Worm (Caenorhabditis elegans) whole organism, mixed stage, embryonic: ENCODE measurements around the gene Y50E8A.6.

Experiments used
- M03D4.4 ChIP-seq: sonication (generic microtip); optimal IDR thresholded peaks from 2 replicates; lab custom pipeline; 2017; ENCODE audit warnings: mild to moderate bottlenecking, missing genetic modification characterization, missing compliant biosample characterization
- bed-3 ChIP-seq: fragments of 200-800 bp; sonication (Bioruptor generic); optimal IDR thresholded peaks from 3 replicates; lab custom pipeline; 2018; ENCODE audit warnings: mild to moderate bottlenecking, missing genetic modification characterization, moderate library complexity, missing compliant biosample characterization
- blmp-1 ChIP-seq: fragments of 150-350 bp; optimal IDR thresholded peaks from 2 replicates; lab custom pipeline; 2014; ENCODE audit warnings: missing biosample characterization, missing genetic modification characterization
- ceh-39 ChIP-seq: fragments of 150-350 bp; optimal IDR thresholded peaks from 2 replicates; lab custom pipeline; 2014; ENCODE audit warnings: missing biosample characterization, missing genetic modification characterization
- ceh-43 ChIP-seq: fragments of 200-800 bp; sonication (Bioruptor generic); optimal IDR thresholded peaks from 2 replicates; lab custom pipeline; 2018; ENCODE audit warnings: mild to moderate bottlenecking, missing genetic modification characterization, moderate library complexity, missing compliant biosample characterization
- ceh-83 ChIP-seq: fragments of 200-800 bp; sonication (Bioruptor generic); optimal IDR thresholded peaks from 2 replicates; lab custom pipeline; 2018; ENCODE audit warnings: mild to moderate bottlenecking, missing genetic modification characterization, missing compliant biosample characterization
- ces-1 ChIP-seq: fragments of 150-350 bp; optimal IDR thresholded peaks from 2 replicates; lab custom pipeline; 2014; ENCODE audit warnings: missing biosample characterization, missing genetic modification reagents, missing genetic modification characterization
- cnd-1 ChIP-seq: fragments of 200-800 bp; sonication (Bioruptor generic); optimal IDR thresholded peaks from 2 replicates; lab custom pipeline; 2018; ENCODE audit warnings: mild to moderate bottlenecking, missing genetic modification characterization, missing compliant biosample characterization
- drap-1 ChIP-seq: fragments of 200-800 bp; sonication (Bioruptor generic); optimal IDR thresholded peaks from 3 replicates; lab custom pipeline; 2018; ENCODE audit warnings: mild to moderate bottlenecking, missing genetic modification characterization, missing compliant biosample characterization
- elt-1 ChIP-seq: sonication (generic microtip); optimal IDR thresholded peaks from 2 replicates; lab custom pipeline; 2017; ENCODE audit warnings: missing genetic modification characterization, mild to moderate bottlenecking, missing compliant biosample characterization, antibody characterized with exemption, moderate library complexity, borderline replicate concordance; ENCODE audit not compliant: insufficient read depth
- elt-3 ChIP-seq: fragments of 150-350 bp; optimal IDR thresholded peaks from 2 replicates; lab custom pipeline; 2014; ENCODE audit warnings: missing biosample characterization, missing genetic modification characterization
- flh-1 ChIP-seq: fragments of 200-800 bp; sonication (Bioruptor generic); optimal IDR thresholded peaks from 2 replicates; lab custom pipeline; 2018; ENCODE audit warnings: mild to moderate bottlenecking, missing genetic modification characterization, moderate library complexity, missing compliant biosample characterization
- ham-2 ChIP-seq: fragments of 200-800 bp; sonication (Bioruptor generic); optimal IDR thresholded peaks from 2 replicates; lab custom pipeline; 2018; ENCODE audit warnings: mild to moderate bottlenecking, missing genetic modification characterization, missing compliant biosample characterization
- hlh-1 ChIP-seq: fragments of 150-350 bp; optimal IDR thresholded peaks from 2 replicates; lab custom pipeline; 2014; ENCODE audit warnings: missing biosample characterization, missing genetic modification reagents, missing genetic modification characterization
- lin-13 ChIP-seq: fragments of 150-350 bp; optimal IDR thresholded peaks from 2 replicates; lab custom pipeline; 2014; ENCODE audit warnings: missing biosample characterization, missing genetic modification characterization
- lin-32 ChIP-seq: fragments of 200-800 bp; sonication (Bioruptor generic); optimal IDR thresholded peaks from 2 replicates; lab custom pipeline; 2018; ENCODE audit warnings: mild to moderate bottlenecking, missing genetic modification characterization, missing compliant biosample characterization
- lsy-2 ChIP-seq: fragments of 150-350 bp; optimal IDR thresholded peaks from 2 replicates; lab custom pipeline; 2014; ENCODE audit warnings: missing biosample characterization, missing genetic modification characterization
- mab-5 ChIP-seq: fragments of 150-350 bp; optimal IDR thresholded peaks from 2 replicates; lab custom pipeline; 2014; ENCODE audit warnings: missing biosample characterization, missing genetic modification characterization
- mep-1 ChIP-seq: fragments of 150-350 bp; optimal IDR thresholded peaks from 2 replicates; lab custom pipeline; 2017; ENCODE audit warnings: missing biosample characterization, missing genetic modification reagents, missing genetic modification characterization, inconsistent platforms
- mls-2 ChIP-seq: sonication (generic microtip); optimal IDR thresholded peaks from 2 replicates; lab custom pipeline; 2016; ENCODE audit warnings: mild to moderate bottlenecking, missing genetic modification characterization, moderate library complexity, missing compliant biosample characterization
- nhr-12 ChIP-seq: fragments of 150-350 bp; optimal IDR thresholded peaks from 2 replicates; lab custom pipeline; 2014; ENCODE audit warnings: missing biosample characterization, missing genetic modification characterization
- nhr-2 ChIP-seq: fragments of 150-350 bp; optimal IDR thresholded peaks from 2 replicates; lab custom pipeline; 2014; ENCODE audit warnings: missing biosample characterization, missing genetic modification characterization
- nhr-237 ChIP-seq: fragments of 150-350 bp; optimal IDR thresholded peaks from 2 replicates; lab custom pipeline; 2014; ENCODE audit warnings: missing biosample characterization, missing genetic modification characterization
- nhr-28 ChIP-seq: fragments of 150-350 bp; optimal IDR thresholded peaks from 2 replicates; lab custom pipeline; 2014; ENCODE audit warnings: missing biosample characterization, missing genetic modification characterization
- nhr-76 ChIP-seq: sonication (generic microtip); optimal IDR thresholded peaks from 2 replicates; lab custom pipeline; 2017; ENCODE audit warnings: missing biosample characterization, missing genetic modification characterization
- pha-4 ChIP-seq: fragments of 150-350 bp; optimal IDR thresholded peaks from 2 replicates; lab custom pipeline; 2018; ENCODE audit warnings: missing biosample characterization, missing genetic modification reagents, missing genetic modification characterization
- sem-2 ChIP-seq: fragments of 200-800 bp; sonication (Bioruptor generic); optimal IDR thresholded peaks from 2 replicates; lab custom pipeline; 2018; ENCODE audit warnings: mild to moderate bottlenecking, missing genetic modification characterization, missing compliant biosample characterization
- snpc-4 ChIP-seq: fragments of 150-350 bp; optimal IDR thresholded peaks from 2 replicates; lab custom pipeline; 2014; ENCODE audit warnings: missing biosample characterization, missing genetic modification characterization
- sptf-1 ChIP-seq: sonication (generic microtip); optimal IDR thresholded peaks from 2 replicates; lab custom pipeline; 2017; ENCODE audit warnings: mild to moderate bottlenecking, missing genetic modification characterization, moderate library complexity, missing compliant biosample characterization
- tbx-8 ChIP-seq: fragments of 200-800 bp; sonication (Bioruptor generic); optimal IDR thresholded peaks from 2 replicates; lab custom pipeline; 2018; ENCODE audit warnings: mild to moderate bottlenecking, missing genetic modification characterization, moderate library complexity, missing compliant biosample characterization
- unc-120 ChIP-seq: sonication (generic microtip); optimal IDR thresholded peaks from 2 replicates; lab custom pipeline; 2017; ENCODE audit warnings: missing genetic modification characterization, missing compliant biosample characterization; ENCODE audit not compliant: poor library complexity, severe bottlenecking
- unc-39 ChIP-seq: fragments of 150-350 bp; optimal IDR thresholded peaks from 2 replicates; lab custom pipeline; 2014; ENCODE audit warnings: missing biosample characterization, missing genetic modification characterization
- unc-62 ChIP-seq: fragments of 150-350 bp; optimal IDR thresholded peaks from 2 replicates; lab custom pipeline; 2014; ENCODE audit warnings: missing biosample characterization, missing genetic modification reagents, missing genetic modification characterization
- zip-8 ChIP-seq: fragments of 150-350 bp; optimal IDR thresholded peaks from 2 replicates; lab custom pipeline; 2014; ENCODE audit warnings: missing biosample characterization, missing genetic modification characterization
- ztf-11 ChIP-seq: fragments of 150-350 bp; optimal IDR thresholded peaks from 2 replicates; lab custom pipeline; 2014; ENCODE audit warnings: missing biosample characterization, missing genetic modification characterization

Gene Y50E8A.6

DNA sequence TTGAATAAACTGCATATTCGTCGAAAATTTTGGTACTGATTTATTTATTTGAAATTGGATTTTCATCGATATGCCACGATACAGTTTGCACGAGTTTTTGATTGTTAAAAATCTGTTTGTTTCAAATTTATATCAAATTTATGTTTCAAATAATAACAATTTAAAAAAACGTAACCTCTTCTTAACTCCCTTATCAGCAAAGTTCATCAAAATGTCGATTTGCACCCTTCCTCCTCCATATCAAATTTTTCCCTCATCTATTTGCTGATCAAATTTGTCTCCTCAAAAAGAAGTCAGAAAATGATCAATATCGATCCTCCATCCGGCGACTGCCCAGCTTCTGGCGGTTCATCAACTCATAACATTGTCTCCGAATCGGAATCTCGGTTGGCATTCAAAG, 30.1 kb downstream of the Y50E8A.6 start, which contains the start of gene ssp-33:
TSS of gene ssp-33 (plus strand) at position 301 of the 400 bp plus-strand sequence.
- TF ChIP-seq ceh-39 (no peak), lsy-2 (no peak), hlh-1 (tag; lab: Kevin White, UChicago) (no peak), bed-3 (no peak), nhr-12 (tag; lab: Kevin White, UChicago) (no peak), nhr-28 (no peak), elt-1 (tag; lab: Kevin White, UChicago) (no peak), snpc-4 (tag; lab: Kevin White, UChicago) (no peak), ham-2 (GFP tag; lab: Kevin White, UChicago) (no peak), lin-13 (tag; lab: Kevin White, UChicago) (no peak), ceh-43 (GFP tag; lab: Kevin White, UChicago) (no peak), nhr-76 (tag; lab: Kevin White, UChicago) (no peak), blmp-1 (no peak)

DNA sequence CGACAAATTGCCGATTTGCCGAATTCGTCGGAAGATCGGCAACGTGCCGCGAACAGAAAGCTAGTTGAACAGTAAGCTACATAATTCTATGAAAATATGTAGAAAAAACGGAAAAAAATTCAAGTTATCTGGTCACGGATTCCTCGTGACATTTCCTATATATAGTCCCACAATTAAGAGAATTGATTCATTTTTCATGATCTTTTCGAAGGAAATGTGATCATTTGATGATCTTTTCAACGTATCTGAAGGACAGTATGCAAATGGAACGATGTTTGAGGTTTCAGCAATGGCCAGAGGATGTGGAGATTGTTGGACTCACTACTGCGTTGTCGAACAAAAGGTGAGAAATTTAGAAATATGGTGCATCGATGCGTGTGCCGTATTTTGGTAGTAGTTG, 33.2 kb downstream of the Y50E8A.6 start, which contains the start of gene R08A2.9:
TSS of gene R08A2.9 (plus strand) at position 301 of the 400 bp plus-strand sequence.
- TF ChIP-seq flh-1 = no peak

DNA sequence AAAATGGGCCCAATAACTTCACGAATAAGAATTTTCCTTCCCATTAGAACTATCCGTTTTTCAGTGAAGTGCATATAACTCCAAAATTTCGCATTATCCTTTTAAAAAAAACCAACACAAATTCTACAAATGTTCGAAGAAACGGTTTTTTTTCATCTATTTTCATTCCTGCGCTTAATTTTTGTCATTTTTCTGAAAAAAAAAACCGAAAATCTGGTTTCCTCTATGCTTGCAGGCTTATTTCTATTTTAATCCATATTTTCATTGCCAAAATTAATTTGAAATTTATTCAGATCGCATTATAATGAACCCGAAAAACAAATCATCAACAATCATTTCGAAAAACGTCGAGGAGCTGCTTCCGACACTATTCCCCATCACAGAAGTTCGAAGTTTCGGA, 42.5 kb downstream of the Y50E8A.6 start, which contains the start of gene set-5:
TSS of gene set-5 (plus strand) at position 301 of the 400 bp plus-strand sequence.
- no peak for TF ChIP-seq elt-1 (tag; lab: Kevin White, UChicago)
- no peak for TF ChIP-seq lsy-2
- TF ChIP-seq snpc-4 (tag; lab: Kevin White, UChicago) = no peak
- no peak for TF ChIP-seq sptf-1
- TF ChIP-seq ceh-83 (GFP tag; lab: Kevin White, UChicago) = no peak
- no peak for TF ChIP-seq nhr-2 (tag; lab: Kevin White, UChicago)
- TF ChIP-seq lin-32 (GFP tag; lab: Kevin White, UChicago) = no peak
- no peak for TF ChIP-seq flh-1
- no peak for TF ChIP-seq nhr-76 (tag; lab: Kevin White, UChicago)
- no peak for TF ChIP-seq hlh-1 (tag; lab: Kevin White, UChicago)
- no peak for TF ChIP-seq pha-4 (tag; lab: Kevin White, UChicago)
- no peak for TF ChIP-seq cnd-1 (tag; lab: Kevin White, UChicago)

DNA sequence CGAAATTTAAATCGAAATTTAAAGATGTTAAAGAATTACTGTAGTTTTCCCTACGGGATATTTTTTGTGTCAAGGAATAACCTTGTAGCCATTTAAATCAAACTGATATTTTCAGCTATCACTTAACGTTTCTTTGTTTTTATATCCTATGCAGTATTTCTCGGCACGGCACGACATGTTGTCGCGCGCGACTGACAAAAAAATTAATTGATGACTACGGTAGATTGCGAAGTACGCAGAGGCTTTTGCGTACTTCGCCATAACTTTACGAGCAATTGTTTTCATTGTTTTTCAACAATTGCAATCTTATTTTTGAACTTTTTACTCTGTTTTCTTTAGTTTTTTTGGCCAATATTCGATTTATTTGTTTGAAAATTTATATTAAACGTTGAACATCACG, 43.1 kb downstream of the Y50E8A.6 start:
- TF ChIP-seq M03D4.4 (tag; lab: Kevin White, UChicago) (no peak), flh-1 (no peak), lsy-2 (peak; percentile 17)

DNA sequence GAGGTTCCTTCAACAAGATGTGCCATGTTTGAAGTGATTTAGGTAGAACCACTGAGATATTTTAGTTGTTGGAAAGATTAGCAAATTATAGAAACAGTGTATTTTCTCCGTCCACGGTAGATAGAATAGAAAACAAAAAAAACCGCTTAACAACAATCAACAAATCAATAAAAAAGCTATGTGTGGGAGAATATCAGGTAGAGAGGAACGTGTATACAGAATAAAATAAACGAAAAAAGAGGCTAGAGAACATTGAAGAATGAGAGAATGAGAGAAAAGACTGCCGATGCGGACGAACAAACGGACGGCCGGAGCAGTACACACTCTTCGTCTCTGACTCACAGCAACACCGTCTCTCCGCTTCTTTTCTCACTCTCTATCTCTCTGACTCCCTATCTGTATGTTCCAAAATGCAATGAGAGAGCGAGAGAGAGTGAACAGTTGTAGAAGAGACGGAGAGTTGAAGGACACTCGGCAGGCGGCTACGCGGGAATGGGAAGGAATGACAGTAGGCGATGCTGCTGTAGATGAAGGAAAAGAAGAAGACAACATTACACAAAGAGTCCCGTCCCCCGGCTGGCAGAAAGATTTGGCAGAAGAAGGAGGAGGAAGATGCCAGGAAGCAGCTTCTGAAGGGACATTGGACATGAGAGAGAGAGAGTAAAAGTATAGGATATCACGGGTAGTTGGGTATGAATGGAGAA, 44.4 kb downstream of the Y50E8A.6 start, which contains the start of gene unc-112:
TSS of gene unc-112 (minus strand) at position 51 of the 704 bp plus-strand sequence.
- TF ChIP-seq sem-2 (no peak), cnd-1 (tag; lab: Kevin White, UChicago) (peak; percentile 76), mab-5 (tag; lab: Kevin White, UChicago) (no peak), nhr-12 (tag; lab: Kevin White, UChicago) (no peak), ceh-39 (peak; percentile 6), M03D4.4 (tag; lab: Kevin White, UChicago) (peak; percentile 42), ceh-43 (GFP tag; lab: Kevin White, UChicago) (no peak), unc-62 (GFP tag; lab: Kevin White, UChicago) (peak; percentile 97), hlh-1 (tag; lab: Kevin White, UChicago) (peak; percentile 98), ztf-11 (tag; lab: Kevin White, UChicago) (peak; percentile 78), unc-120 (peak; percentile 99), mep-1 (tag; lab: Kevin White, UChicago) (peak; percentile 66), zip-8 (no peak), elt-1 (tag; lab: Kevin White, UChicago) (no peak), lin-13 (tag; lab: Kevin White, UChicago) (peak; percentile 15), blmp-1 (no peak), lsy-2 (peak; percentile 35), unc-39 (tag; lab: Kevin White, UChicago) (no peak), drap-1 (peak; percentile 91), ces-1 (GFP tag; lab: Kevin White, UChicago) (peak; percentile 90), bed-3 (no peak), nhr-237 (tag; lab: Kevin White, UChicago) (peak; percentile 31), lin-32 (GFP tag; lab: Kevin White, UChicago) (no peak), pha-4 (tag; lab: Kevin White, UChicago) (peak; percentile 80), sptf-1 (peak; percentile 77), nhr-2 (tag; lab: Kevin White, UChicago) (peak; percentile 72), tbx-8 (GFP tag; lab: Kevin White, UChicago) (no peak), mls-2 (tag; lab: Kevin White, UChicago) (peak; percentile 89), nhr-28 (no peak), elt-3 (tag; lab: Kevin White, UChicago) (peak; percentile 14), snpc-4 (tag; lab: Kevin White, UChicago) (no peak), ham-2 (GFP tag; lab: Kevin White, UChicago) (peak; percentile 86)
